Worm (Caenorhabditis elegans) whole organism, early embryonic: ENCODE results near the gene F25E5.16.

Source experiments
- B0310.2 ChIP-seq: sonication (generic microtip); optimal IDR thresholded peaks from 2 replicates; lab custom pipeline; 2016; ENCODE audit warnings: mild to moderate bottlenecking, missing genetic modification characterization, missing compliant biosample characterization
- ceh-36 ChIP-seq: sonication (generic microtip); optimal IDR thresholded peaks from 2 replicates; lab custom pipeline; 2016; ENCODE audit warnings: missing genetic modification characterization, inconsistent platforms, missing compliant biosample characterization
- tra-4 ChIP-seq: sonication (generic microtip); optimal IDR thresholded peaks from 2 replicates; lab custom pipeline; 2017; ENCODE audit warnings: missing genetic modification characterization, missing compliant biosample characterization

ce11 chrV:7446965-7447364, 8.9 kb downstream of the F25E5.16 start, which contains the start of gene F25E5.5:
- TF ChIP-seq ceh-36 (tag; lab: Kevin White, UChicago), result no peak
- no peak for TF ChIP-seq B0310.2 (tag; lab: Kevin White, UChicago)
- TF ChIP-seq tra-4 (tag; lab: Kevin White, UChicago), result no peak
